Worm (Caenorhabditis elegans): ENCODE results near the gene flad-1.

The flad-1 gene

ce11 chrII:9940430-9940829 is 3.5 kb upstream of the flad-1 start, which contains the start of gene ufd-3 (continued):
- no peak for TF ChIP-seq zag-1 (tag; optimal IDR thresholded peaks at IDR 0.05)
- TF ChIP-seq nhr-76 (tag; optimal IDR thresholded peaks at IDR 0.05), result no peak
- no peak for TF ChIP-seq eor-1 (tag; optimal IDR thresholded peaks at IDR 0.05)

DNA sequence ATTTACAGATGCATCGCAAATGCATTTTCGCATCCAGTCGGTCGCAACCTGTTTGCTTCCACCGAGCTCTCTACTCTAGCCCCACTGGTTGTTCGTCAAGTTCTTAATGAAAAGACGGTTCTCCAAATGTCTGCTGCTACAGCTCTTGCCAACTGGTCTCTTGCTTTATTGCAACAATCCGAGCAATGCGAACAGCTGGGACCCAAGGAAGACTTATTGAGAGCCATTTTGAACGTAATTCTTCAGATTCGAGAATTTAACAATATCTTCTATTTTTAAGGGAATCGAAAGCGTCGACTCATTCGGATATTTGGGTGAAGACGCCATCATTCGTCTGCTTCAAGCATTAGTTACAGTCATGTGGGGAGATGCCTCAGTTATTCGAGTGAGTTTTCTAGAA is 691 bp upstream of the flad-1 start:
- TF ChIP-seq sea-2 (GFP tag; optimal IDR thresholded peaks at IDR 0.05) (no peak), nhr-12 (tag; optimal IDR thresholded peaks at IDR 0.05) (no peak), unc-39 (tag; optimal IDR thresholded peaks at IDR 0.05) (no peak), elt-1 (tag; optimal IDR thresholded peaks at IDR 0.05) (no peak), elt-2 (tag; optimal IDR thresholded peaks at IDR 0.05) (no peak), fos-1 (tag; optimal IDR thresholded peaks at IDR 0.05) (no peak), tbx-2 (tag; optimal IDR thresholded peaks at IDR 0.05) (no peak)

ce11 chrII:9948662-9949061 is 4.7 kb downstream of the flad-1 start:
- no peak for TF ChIP-seq jun-1 (tag; optimal IDR thresholded peaks at IDR 0.05)
- no peak for TF ChIP-seq nhr-76 (tag; optimal IDR thresholded peaks at IDR 0.05)
- no peak for TF ChIP-seq hmg-11 (tag; optimal IDR thresholded peaks at IDR 0.05)
- TF ChIP-seq daf-12 (tag; optimal IDR thresholded peaks at IDR 0.05), result no peak
- TF ChIP-seq lsy-12 (tag; optimal IDR thresholded peaks at IDR 0.05), result no peak
- TF ChIP-seq elt-3 (tag; optimal IDR thresholded peaks at IDR 0.05), result no peak
- no peak for TF ChIP-seq lin-15B (tag; optimal IDR thresholded peaks at IDR 0.05)
- TF ChIP-seq nhr-77 (tag; optimal IDR thresholded peaks at IDR 0.05), result no peak
- TF ChIP-seq nhr-25 (tag; optimal IDR thresholded peaks at IDR 0.05), result no peak
- TF ChIP-seq elt-1 (tag; optimal IDR thresholded peaks at IDR 0.05), result no peak
- TF ChIP-seq ceh-82 (tag; optimal IDR thresholded peaks at IDR 0.05), result no peak
- no peak for TF ChIP-seq elt-2 (tag; optimal IDR thresholded peaks at IDR 0.05)
- TF ChIP-seq zag-1 (tag; optimal IDR thresholded peaks at IDR 0.05), result no peak
- TF ChIP-seq fos-1 (tag; optimal IDR thresholded peaks at IDR 0.05), result no peak
- TF ChIP-seq ztf-4 (tag; optimal IDR thresholded peaks at IDR 0.05), result no peak
- no peak for TF ChIP-seq pha-4 (tag; optimal IDR thresholded peaks at IDR 0.05)
- TF ChIP-seq aly-2 (tag; optimal IDR thresholded peaks at IDR 0.05), result no peak
- TF ChIP-seq ceh-9 (tag; optimal IDR thresholded peaks at IDR 0.05), result no peak
- TF ChIP-seq mdl-1 (tag; optimal IDR thresholded peaks at IDR 0.05), result no peak
- TF ChIP-seq nhr-67 (tag; optimal IDR thresholded peaks at IDR 0.05), result no peak

DNA sequence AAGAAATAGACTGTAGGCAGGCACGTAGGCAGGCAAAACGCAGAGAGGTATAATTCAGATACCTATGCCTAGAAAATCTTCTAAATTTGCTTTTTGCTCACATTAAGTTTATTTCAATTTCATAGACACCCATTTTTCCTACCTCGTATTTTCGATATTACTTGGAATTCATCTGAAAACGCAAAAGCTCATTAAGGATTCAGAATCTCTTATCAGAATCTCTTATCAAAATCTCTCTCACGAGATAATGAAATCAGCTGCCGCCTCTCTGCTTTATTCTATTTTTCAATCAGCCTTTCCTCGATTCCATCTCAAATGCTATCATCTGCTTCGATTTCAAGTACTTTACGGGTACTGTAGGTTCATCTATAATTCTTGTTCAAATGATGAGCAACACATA is 7.9 kb downstream of the flad-1 start:
- TF ChIP-seq elt-3 (tag; optimal IDR thresholded peaks at IDR 0.05) (no peak), egl-27 (tag; optimal IDR thresholded peaks at IDR 0.05) (no peak), nhr-237 (tag; optimal IDR thresholded peaks at IDR 0.05) (no peak), aly-2 (tag; optimal IDR thresholded peaks at IDR 0.05) (no peak), ceh-82 (tag; optimal IDR thresholded peaks at IDR 0.05) (no peak), ceh-28 (tag; optimal IDR thresholded peaks at IDR 0.05) (no peak), lsy-12 (tag; optimal IDR thresholded peaks at IDR 0.05) (no peak)

DNA sequence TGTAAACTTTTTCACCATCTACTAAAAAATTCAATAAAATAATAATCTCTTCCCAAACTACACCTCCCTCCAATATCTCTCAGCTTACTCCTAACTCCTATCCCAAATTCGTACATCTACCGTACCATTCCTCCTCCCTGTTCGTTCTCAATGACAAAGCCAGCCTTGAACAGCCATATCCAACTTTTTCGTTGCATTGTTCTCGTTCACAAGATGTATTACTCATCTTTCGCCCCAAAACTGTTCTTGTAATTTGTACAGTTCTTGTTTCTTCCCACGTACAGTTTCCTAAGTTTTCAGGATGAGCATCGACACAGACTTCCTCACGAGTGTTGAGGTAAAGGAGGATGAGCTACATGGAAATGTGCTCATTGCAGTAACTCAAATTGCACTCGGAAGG is 10.9 kb downstream of the flad-1 start, which contains the start of gene egl-43:
egl-43 (plus strand) TSS at position 301 of the 400 bp plus-strand sequence.
- no peak for TF ChIP-seq ztf-11 (tag; optimal IDR thresholded peaks at IDR 0.05)
- no peak for TF ChIP-seq nfya-1 (tag; optimal IDR thresholded peaks at IDR 0.05; ENCODE audit: insufficient read depth)
- TF ChIP-seq egl-5 (tag; optimal IDR thresholded peaks at IDR 0.05), result no peak

DNA sequence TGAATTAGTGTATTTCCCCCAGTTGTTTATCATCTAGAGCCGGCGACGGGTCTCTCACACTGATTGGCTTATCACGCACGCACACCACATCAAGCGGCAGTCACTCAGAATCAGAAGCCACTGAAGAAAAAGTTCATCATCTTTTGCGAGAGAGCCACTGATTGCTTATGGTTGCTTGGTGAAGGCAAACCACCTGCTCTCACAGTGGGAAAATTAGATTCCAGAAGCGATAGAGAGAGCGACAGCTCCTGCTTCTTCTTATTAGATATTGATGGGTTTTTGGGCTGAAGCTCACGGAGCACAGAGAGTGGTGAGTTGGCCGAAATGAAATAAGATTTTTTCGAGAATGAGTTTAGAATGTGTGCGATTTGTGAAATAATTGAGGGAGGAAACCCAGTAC is 12.2 kb downstream of the flad-1 start:
- no peak for TF ChIP-seq elt-3 (tag; optimal IDR thresholded peaks at IDR 0.05)
- TF ChIP-seq egl-27 (tag; optimal IDR thresholded peaks at IDR 0.05), result no peak
- peak; percentile 48 for TF ChIP-seq nhr-11 (tag; optimal IDR thresholded peaks at IDR 0.05)
- no peak for TF ChIP-seq snpc-4 (tag; optimal IDR thresholded peaks at IDR 0.05)
- TF ChIP-seq egl-5 (tag; optimal IDR thresholded peaks at IDR 0.05), result no peak

All from whole organism, L3 larva.